Worm (Caenorhabditis elegans): ENCODE data around the gene ZK1290.7.

Gene ZK1290.7

ce11 chrII:7525458-7525857 is at the start of gene ZK1290.7, which contains the start of gene rnh-1.1:
TSS of gene ZK1290.7 (minus strand) at chrII:7525558.
TSS of gene rnh-1.1 (plus strand) at chrII:7525738.
- TF ChIP-seq nhr-2 (tag; optimal IDR thresholded peaks at IDR 0.05) (no peak), flh-1 (GFP tag; optimal IDR thresholded peaks at IDR 0.05) (no peak), nhr-12 (tag; optimal IDR thresholded peaks at IDR 0.05) (no peak), ham-2 (GFP tag; optimal IDR thresholded peaks at IDR 0.05) (no peak), bed-3 (GFP tag; optimal IDR thresholded peaks at IDR 0.05) (no peak), nhr-28 (tag; optimal IDR thresholded peaks at IDR 0.05) (no peak), lsy-2 (tag; optimal IDR thresholded peaks at IDR 0.05) (no peak), ztf-11 (tag; optimal IDR thresholded peaks at IDR 0.05) (no peak), unc-120 (tag; optimal IDR thresholded peaks at IDR 0.05; ENCODE audit: poor library complexity, severe bottlenecking) (no peak), ces-1 (GFP tag; optimal IDR thresholded peaks at IDR 0.05) (no peak), M03D4.4 (tag; optimal IDR thresholded peaks at IDR 0.05) (no peak), zip-8 (tag; optimal IDR thresholded peaks at IDR 0.05) (no peak), lin-13 (tag; optimal IDR thresholded peaks at IDR 0.05) (no peak), cnd-1 (tag; optimal IDR thresholded peaks at IDR 0.05) (no peak), ceh-83 (GFP tag; optimal IDR thresholded peaks at IDR 0.05) (no peak), lin-32 (GFP tag; optimal IDR thresholded peaks at IDR 0.05) (no peak), nhr-237 (tag; optimal IDR thresholded peaks at IDR 0.05) (no peak)

- no peak for TF ChIP-seq snpc-4 (tag; optimal IDR thresholded peaks at IDR 0.05)
- TF ChIP-seq unc-120 (tag; optimal IDR thresholded peaks at IDR 0.05; ENCODE audit: poor library complexity, severe bottlenecking) = no peak
- no peak for TF ChIP-seq zip-8 (tag; optimal IDR thresholded peaks at IDR 0.05)
- no peak for TF ChIP-seq lsy-2 (tag; optimal IDR thresholded peaks at IDR 0.05)
- TF ChIP-seq unc-62 (GFP tag; optimal IDR thresholded peaks at IDR 0.05) = no peak
- TF ChIP-seq lin-32 (GFP tag; optimal IDR thresholded peaks at IDR 0.05) = no peak
- TF ChIP-seq lin-13 (tag; optimal IDR thresholded peaks at IDR 0.05) = no peak
- no peak for TF ChIP-seq flh-1 (GFP tag; optimal IDR thresholded peaks at IDR 0.05)
- no peak for TF ChIP-seq ztf-11 (tag; optimal IDR thresholded peaks at IDR 0.05)
Measured at ce11 chrII:7574143-7574542, 48.8 kb upstream of the ZK1290.7 start, which contains the start of gene F35D2.2. TSS of gene F35D2.2 (plus strand) at chrII:7574443.

- no peak for TF ChIP-seq ceh-83 (GFP tag; optimal IDR thresholded peaks at IDR 0.05)
- TF ChIP-seq nhr-2 (tag; optimal IDR thresholded peaks at IDR 0.05) = peak; percentile 87
- no peak for TF ChIP-seq ztf-11 (tag; optimal IDR thresholded peaks at IDR 0.05)
Measured at ce11 chrII:7570820-7571219, 45.5 kb upstream of the ZK1290.7 start.

- no peak for TF ChIP-seq nhr-76 (tag; optimal IDR thresholded peaks at IDR 0.05)
Measured at ce11 chrII:7570305-7570704, 44.9 kb upstream of the ZK1290.7 start, which contains the start of gene F35D2.3. TSS of gene F35D2.3 (plus strand) at chrII:7570605.

- no peak for TF ChIP-seq nhr-237 (tag; optimal IDR thresholded peaks at IDR 0.05)
- no peak for TF ChIP-seq snpc-4 (tag; optimal IDR thresholded peaks at IDR 0.05)
- peak; percentile 40 for TF ChIP-seq ces-1 (GFP tag; optimal IDR thresholded peaks at IDR 0.05)
- no peak for TF ChIP-seq unc-120 (tag; optimal IDR thresholded peaks at IDR 0.05; ENCODE audit: poor library complexity, severe bottlenecking)
- TF ChIP-seq ceh-83 (GFP tag; optimal IDR thresholded peaks at IDR 0.05) = no peak
- TF ChIP-seq ztf-11 (tag; optimal IDR thresholded peaks at IDR 0.05) = no peak
Measured at ce11 chrII:7562616-7563015, 37.3 kb upstream of the ZK1290.7 start.

ce11 chrII:7561494-7561893 is 36.1 kb upstream of the ZK1290.7 start, which contains the start of the genes ZK1290.11 and ZK1290.1:
TSS of gene ZK1290.11 (minus strand) at chrII:7561594.
TSS of gene ZK1290.1 (plus strand) at chrII:7561764.
- TF ChIP-seq snpc-4 (tag; optimal IDR thresholded peaks at IDR 0.05) (no peak), elt-1 (tag; optimal IDR thresholded peaks at IDR 0.05; ENCODE audit: borderline replicate concordance, insufficient read depth) (no peak), cnd-1 (tag; optimal IDR thresholded peaks at IDR 0.05) (no peak), unc-62 (GFP tag; optimal IDR thresholded peaks at IDR 0.05) (no peak), nhr-237 (tag; optimal IDR thresholded peaks at IDR 0.05) (no peak)

- TF ChIP-seq drap-1 (GFP tag; optimal IDR thresholded peaks at IDR 0.05) = no peak
- TF ChIP-seq mep-1 (tag; optimal IDR thresholded peaks at IDR 0.05) = no peak
- no peak for TF ChIP-seq unc-62 (GFP tag; optimal IDR thresholded peaks at IDR 0.05)
- TF ChIP-seq nhr-76 (tag; optimal IDR thresholded peaks at IDR 0.05) = no peak
- TF ChIP-seq ces-1 (GFP tag; optimal IDR thresholded peaks at IDR 0.05) = no peak
Measured at ce11 chrII:7560844-7561243, 35.5 kb upstream of the ZK1290.7 start.

ce11 chrII:7558864-7559263 is 33.5 kb upstream of the ZK1290.7 start:
- TF ChIP-seq nhr-2 (tag; optimal IDR thresholded peaks at IDR 0.05) (no peak), cnd-1 (tag; optimal IDR thresholded peaks at IDR 0.05) (no peak), mab-5 (tag; optimal IDR thresholded peaks at IDR 0.05) (no peak), snpc-4 (tag; optimal IDR thresholded peaks at IDR 0.05) (no peak), hlh-1 (tag; optimal IDR thresholded peaks at IDR 0.05) (no peak), nhr-12 (tag; optimal IDR thresholded peaks at IDR 0.05) (no peak), sem-2 (GFP tag; optimal IDR thresholded peaks at IDR 0.05) (no peak), ces-1 (GFP tag; optimal IDR thresholded peaks at IDR 0.05) (no peak), elt-3 (tag; optimal IDR thresholded peaks at IDR 0.05) (no peak)
